Fruit fly (Drosophila melanogaster) whole organism, larva: ENCODE measurements around the gene lin-28.

ENCODE experiments used
- noc ChIP-seq: fragments of 200-800 bp; sonication (Bioruptor generic); optimal IDR thresholded peaks from 3 replicates; lab custom pipeline; 2019; ENCODE audit warnings: missing biosample characterization, mild to moderate bottlenecking, missing genetic modification characterization, moderate library complexity

lin-28 gene

dm6 chr3L:5630608-5631080, 23.8 kb upstream of the lin-28 start, which contains the start of gene Blimp-1:
Gene Blimp-1 (plus strand): TSS chr3L:5630983.
- no peak for TF ChIP-seq noc (tag; lab: Kevin White, UChicago)

- TF ChIP-seq noc (tag; lab: Kevin White, UChicago), result no peak
Observed at dm6 chr3L:5631917-5632316, 22.6 kb upstream of the lin-28 start.

- TF ChIP-seq noc (tag; lab: Kevin White, UChicago), result no peak
Observed at dm6 chr3L:5633247-5634187, 21.0 kb upstream of the lin-28 start.

- TF ChIP-seq noc (tag; lab: Kevin White, UChicago), result no peak
Observed at dm6 chr3L:5634188-5634894, 20.1 kb upstream of the lin-28 start.

dm6 chr3L:5635237-5636025, 19.1 kb upstream of the lin-28 start:
- no peak for TF ChIP-seq noc (tag; lab: Kevin White, UChicago)

- TF ChIP-seq noc (tag; lab: Kevin White, UChicago), result no peak
Observed at dm6 chr3L:5637477-5637876, 17.0 kb upstream of the lin-28 start.

dm6 chr3L:5638542-5639045, 15.9 kb upstream of the lin-28 start:
- no peak for TF ChIP-seq noc (tag; lab: Kevin White, UChicago)

dm6 chr3L:5639474-5639873, 15.0 kb upstream of the lin-28 start:
- TF ChIP-seq noc (tag; lab: Kevin White, UChicago), result no peak

dm6 chr3L:5640689-5641088, 13.8 kb upstream of the lin-28 start:
- no peak for TF ChIP-seq noc (tag; lab: Kevin White, UChicago)

- TF ChIP-seq noc (tag; lab: Kevin White, UChicago), result no peak
Observed at dm6 chr3L:5641120-5641519, 13.4 kb upstream of the lin-28 start.

dm6 chr3L:5641547-5641946, 12.9 kb upstream of the lin-28 start:
- TF ChIP-seq noc (tag; lab: Kevin White, UChicago), result no peak

dm6 chr3L:5642837-5643236, 11.6 kb upstream of the lin-28 start:
- TF ChIP-seq noc (tag; lab: Kevin White, UChicago), result no peak

- no peak for TF ChIP-seq noc (tag; lab: Kevin White, UChicago)
Observed at dm6 chr3L:5643733-5644132, 10.7 kb upstream of the lin-28 start.

dm6 chr3L:5654955-5655750, 672 bp downstream of the lin-28 start:
- no peak for TF ChIP-seq noc (tag; lab: Kevin White, UChicago)
